Worm (Caenorhabditis elegans): ENCODE measurements around the gene Y54F10BM.6.

DNA sequence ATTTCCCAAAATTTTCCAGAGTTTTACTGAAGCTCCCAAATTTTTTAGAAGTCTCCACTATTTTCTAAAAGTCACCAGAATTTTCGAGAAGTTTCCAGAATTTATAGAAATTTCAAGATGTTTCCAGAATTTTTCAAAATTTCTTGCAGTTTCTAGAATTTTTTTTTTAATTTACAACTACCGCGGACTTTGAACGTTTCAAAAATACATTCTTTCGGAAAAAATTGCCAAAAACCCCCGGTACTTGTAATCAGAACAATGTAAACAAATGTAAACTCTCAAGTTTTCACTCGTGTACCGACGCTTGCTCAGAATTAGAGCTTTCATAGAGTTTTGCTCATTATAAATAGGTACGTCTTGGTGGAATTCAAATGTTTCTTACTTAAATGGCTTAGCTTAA, 9.7 kb downstream of the Y54F10BM.6 start, which contains the start of gene fbxa-39:
- TF ChIP-seq nfya-1 (tag; optimal IDR thresholded peaks at IDR 0.05; ENCODE audit: insufficient read depth) (no peak), ceh-82 (tag; optimal IDR thresholded peaks at IDR 0.05) (no peak), pqm-1 (tag; optimal IDR thresholded peaks at IDR 0.05) (no peak), skn-1 (tag; optimal IDR thresholded peaks at IDR 0.05) (no peak), fkh-10 (GFP tag; optimal IDR thresholded peaks at IDR 0.05) (no peak), jun-1 (tag; optimal IDR thresholded peaks at IDR 0.05) (no peak), ceh-16 (tag; optimal IDR thresholded peaks at IDR 0.05) (no peak), aly-2 (tag; optimal IDR thresholded peaks at IDR 0.05) (no peak)
